Fruit fly (Drosophila melanogaster) whole organism, embryonic: Measurements from ENCODE around the gene NFAT.

Experiments used
- Bteb2 ChIP-seq: fragments of 200-800 bp; sonication (Bioruptor generic); optimal IDR thresholded peaks from 2 replicates; lab custom pipeline; 2016; ENCODE audit warnings: missing biosample characterization, missing genetic modification characterization
- CG10543 ChIP-seq: fragments of 200-800 bp; sonication (Bioruptor generic); optimal IDR thresholded peaks from 3 replicates; lab custom pipeline; 2017; ENCODE audit warnings: missing biosample characterization, mild to moderate bottlenecking, missing genetic modification characterization, moderate library complexity
- CG11398 ChIP-seq: fragments of 200-800 bp; sonication (Bioruptor generic); optimal IDR thresholded peaks from 2 replicates; lab custom pipeline; 2016; ENCODE audit warnings: missing biosample characterization, missing genetic modification characterization
- CG11504 ChIP-seq: fragments of 200-800 bp; sonication (Bioruptor generic); optimal IDR thresholded peaks from 3 replicates; lab custom pipeline; 2019; ENCODE audit warnings: missing biosample characterization, mild to moderate bottlenecking, missing genetic modification characterization, moderate library complexity
- CG12219 ChIP-seq: fragments of 200-800 bp; sonication (Bioruptor generic); optimal IDR thresholded peaks from 3 replicates; lab custom pipeline; 2018; ENCODE audit warnings: missing biosample characterization, mild to moderate bottlenecking, missing genetic modification characterization
- CG13123 ChIP-seq: fragments of 200-800 bp; sonication (Bioruptor generic); optimal IDR thresholded peaks from 2 replicates; lab custom pipeline; 2016; ENCODE audit warnings: missing biosample characterization, missing genetic modification characterization
- CG13287 ChIP-seq: fragments of 200-800 bp; sonication (Bioruptor generic); IDR thresholded peaks from 2 replicates; pipeline ENCODE4 v1.3.6; 2022; ENCODE audit warnings: missing biosample characterization, missing genetic modification characterization; ENCODE audit not compliant: partially characterized antibody
- CG13296 ChIP-seq: fragments of 200-800 bp; sonication (Bioruptor generic); optimal IDR thresholded peaks from 3 replicates; lab custom pipeline; 2018; ENCODE audit warnings: missing biosample characterization, mild to moderate bottlenecking, missing genetic modification characterization
- CG14441 ChIP-seq: fragments of 200-800 bp; sonication (Bioruptor generic); IDR thresholded peaks from 2 replicates; pipeline ENCODE4 v1.3.6; 2022; ENCODE audit warnings: missing biosample characterization, missing genetic modification characterization
- CG16779 ChIP-seq: fragments of 200-800 bp; sonication (Bioruptor generic); IDR thresholded peaks from 2 replicates; pipeline ENCODE4 v1.3.6; 2022; ENCODE audit warnings: missing biosample characterization, missing genetic modification characterization
- CG2199 ChIP-seq: fragments of 200-800 bp; sonication (Bioruptor generic); IDR thresholded peaks from 3 replicates; pipeline ENCODE4 v1.3.6; 2022; ENCODE audit warnings: missing biosample characterization, missing genetic modification characterization
- CG2875 ChIP-seq: fragments of 200-800 bp; sonication (Bioruptor generic); optimal IDR thresholded peaks from 2 replicates; lab custom pipeline; 2017; ENCODE audit warnings: missing biosample characterization, mild to moderate bottlenecking, missing genetic modification characterization, missing genetic modification reagents
- CG34376 ChIP-seq: fragments of 200-800 bp; sonication (Bioruptor generic); optimal IDR thresholded peaks from 2 replicates; lab custom pipeline; 2018; ENCODE audit warnings: missing biosample characterization, mild to moderate bottlenecking, missing genetic modification characterization
- CG6175 ChIP-seq: fragments of 200-800 bp; sonication (Bioruptor generic); IDR thresholded peaks from 3 replicates; pipeline ENCODE4 v1.3.6; 2022; ENCODE audit warnings: missing biosample characterization, missing genetic modification characterization
- CG7987 ChIP-seq: fragments of 200-800 bp; sonication (Bioruptor generic); optimal IDR thresholded peaks from 2 replicates; lab custom pipeline; 2018; ENCODE audit warnings: missing biosample characterization, mild to moderate bottlenecking, missing genetic modification characterization, moderate library complexity
- CG9932 ChIP-seq: fragments of 200-800 bp; sonication (Bioruptor generic); IDR thresholded peaks from 2 replicates; pipeline ENCODE4 v1.3.6; 2022; ENCODE audit warnings: missing biosample characterization, missing genetic modification characterization
- Dbx ChIP-seq: fragments of 200-800 bp; sonication (Bioruptor generic); IDR thresholded peaks from 3 replicates; pipeline ENCODE4 v1.3.6; 2022; ENCODE audit warnings: missing biosample characterization, missing genetic modification characterization
- Dfd ChIP-seq, 2 experiments: fragments of >200 bp; optimal IDR thresholded peaks; 2 replicates each; lab custom pipeline; 2017; ENCODE audit warnings: missing biosample characterization in 2 of 2, missing genetic modification characterization in 2 of 2
- Dip2 ChIP-seq: fragments of 200-800 bp; sonication (Bioruptor generic); IDR thresholded peaks from 2 replicates; pipeline ENCODE4 v1.3.6; 2022; ENCODE audit warnings: missing biosample characterization, missing genetic modification characterization
- Dp ChIP-seq: fragments of 200-800 bp; sonication (Bioruptor generic); optimal IDR thresholded peaks from 2 replicates; lab custom pipeline; 2018; ENCODE audit warnings: missing biosample characterization, mild to moderate bottlenecking, missing genetic modification characterization, moderate library complexity
- Fer1 ChIP-seq: fragments of 200-800 bp; sonication (Bioruptor generic); optimal IDR thresholded peaks from 2 replicates; lab custom pipeline; 2017; ENCODE audit warnings: missing biosample characterization, mild to moderate bottlenecking, missing genetic modification characterization
- GATAe ChIP-seq: fragments of 200-800 bp; sonication (Bioruptor generic); conservative IDR thresholded peaks from 2 replicates; pipeline ENCODE4 v1.3.6; 2022; ENCODE audit warnings: missing biosample characterization, missing genetic modification characterization
- Hey ChIP-seq: fragments of 200-800 bp; sonication (Bioruptor generic); optimal IDR thresholded peaks from 3 replicates; lab custom pipeline; 2018; ENCODE audit warnings: missing biosample characterization, mild to moderate bottlenecking, missing genetic modification characterization
- Hmr ChIP-seq: fragments of 200-800 bp; sonication (Bioruptor generic); optimal IDR thresholded peaks from 3 replicates; lab custom pipeline; 2017; ENCODE audit warnings: mild to moderate bottlenecking, missing biosample characterization, missing genetic modification reagents, missing genetic modification characterization
- Hmx ChIP-seq: fragments of 200-800 bp; sonication (Bioruptor generic); optimal IDR thresholded peaks from 2 replicates; lab custom pipeline; 2016; ENCODE audit warnings: missing biosample characterization, missing genetic modification characterization
- Hr78 ChIP-seq, 2 experiments: fragments of 200-800 bp in 1 of 2; fragments of >200 bp in 1 of 2; sonication (Bioruptor generic) in 1 of 2; optimal IDR thresholded peaks; 2 replicates each; lab custom pipeline; 2017 to 2019; ENCODE audit warnings: missing biosample characterization in 2 of 2, missing genetic modification characterization in 2 of 2, mild to moderate bottlenecking in 1 of 2, moderate library complexity in 1 of 2
- Lhr ChIP-seq: fragments of 200-800 bp; sonication (Bioruptor generic); optimal IDR thresholded peaks from 3 replicates; lab custom pipeline; 2017; ENCODE audit warnings: mild to moderate bottlenecking, missing biosample characterization, missing genetic modification reagents, missing genetic modification characterization
- Lim3 ChIP-seq: fragments of 200-800 bp; sonication (Bioruptor generic); IDR thresholded peaks from 2 replicates; pipeline ENCODE4 v1.3.6; 2022; ENCODE audit warnings: missing biosample characterization, missing genetic modification characterization
- Side ChIP-seq: fragments of 200-800 bp; sonication (Bioruptor generic); optimal IDR thresholded peaks from 2 replicates; lab custom pipeline; 2016; ENCODE audit warnings: missing biosample characterization, missing genetic modification characterization
- Xrp1 ChIP-seq: fragments of 200-800 bp; sonication (Bioruptor generic); IDR thresholded peaks from 2 replicates; pipeline ENCODE4 v1.3.6; 2022; ENCODE audit warnings: missing biosample characterization, missing genetic modification characterization
- cwo ChIP-seq: fragments of 200-800 bp; sonication (Bioruptor generic); optimal IDR thresholded peaks from 3 replicates; lab custom pipeline; 2017; ENCODE audit warnings: missing biosample characterization, missing genetic modification characterization, mild to moderate bottlenecking, moderate library complexity, missing genetic modification reagents
- exex ChIP-seq: fragments of 200-800 bp; sonication (Bioruptor generic); optimal IDR thresholded peaks from 4 replicates; lab custom pipeline; 2018; ENCODE audit warnings: missing biosample characterization, mild to moderate bottlenecking, missing genetic modification characterization, moderate library complexity
- grn ChIP-seq: fragments of 200-800 bp; sonication (Bioruptor generic); optimal IDR thresholded peaks from 3 replicates; lab custom pipeline; 2017; ENCODE audit warnings: missing biosample characterization, missing genetic modification characterization
- jumu ChIP-seq: fragments of 200-800 bp; sonication (Bioruptor generic); optimal IDR thresholded peaks from 3 replicates; lab custom pipeline; 2016; ENCODE audit warnings: missing biosample characterization, missing genetic modification characterization
- lab ChIP-seq: fragments of 200-800 bp; sonication (Bioruptor generic); optimal IDR thresholded peaks from 3 replicates; lab custom pipeline; 2017; ENCODE audit warnings: missing biosample characterization, missing genetic modification characterization, mild to moderate bottlenecking, moderate library complexity, missing genetic modification reagents
- nmo ChIP-seq: fragments of 200-800 bp; sonication (Bioruptor generic); optimal IDR thresholded peaks from 2 replicates; lab custom pipeline; 2018; ENCODE audit warnings: missing biosample characterization, mild to moderate bottlenecking, missing genetic modification characterization, moderate library complexity
- oc ChIP-seq: fragments of 200-800 bp; sonication (Bioruptor generic); optimal IDR thresholded peaks from 2 replicates; lab custom pipeline; 2018; ENCODE audit warnings: missing biosample characterization, mild to moderate bottlenecking, missing genetic modification characterization, moderate library complexity
- otp ChIP-seq: fragments of 200-800 bp; sonication (Bioruptor generic); IDR thresholded peaks from 3 replicates; pipeline ENCODE4, ENCODE4 v1.3.6; 2022; ENCODE audit warnings: missing biosample characterization, missing genetic modification characterization
- pnt ChIP-seq: fragments of 200-800 bp; sonication (Bioruptor generic); optimal IDR thresholded peaks from 3 replicates; lab custom pipeline; 2016; ENCODE audit warnings: missing biosample characterization, missing genetic modification characterization
- ranshi ChIP-seq: fragments of 200-800 bp; sonication (Bioruptor generic); IDR thresholded peaks from 2 replicates; pipeline ENCODE4 v1.3.6; 2022; ENCODE audit warnings: missing biosample characterization, missing genetic modification characterization
- salm ChIP-seq: fragments of 200-800 bp; sonication (Bioruptor generic); optimal IDR thresholded peaks from 2 replicates; lab custom pipeline; 2018; ENCODE audit warnings: missing biosample characterization, mild to moderate bottlenecking, missing genetic modification characterization
- sc ChIP-seq, 3 experiments: fragments of >200 bp in 2 of 3; fragments of 200-800 bp in 1 of 3; sonication (Bioruptor generic) in 1 of 3; optimal IDR thresholded peaks; 2 replicates in 2 of 3; 3 replicates in 1 of 3; lab custom pipeline; 2017; ENCODE audit warnings: mild to moderate bottlenecking in 1 of 3, missing biosample characterization in 1 of 3, missing genetic modification characterization in 1 of 3, missing genetic modification reagents in 1 of 3
- sens ChIP-seq: fragments of 200-800 bp; sonication (Bioruptor generic); peaks from one replicate; lab custom pipeline; 2016; ENCODE audit warnings: missing biosample characterization, missing genetic modification characterization
- slbo ChIP-seq: fragments of 200-800 bp; sonication (Bioruptor generic); IDR thresholded peaks from 2 replicates; pipeline ENCODE4 v1.3.6; 2022; ENCODE audit warnings: missing biosample characterization, missing genetic modification characterization
- sob ChIP-seq: fragments of 200-800 bp; sonication (Bioruptor generic); IDR thresholded peaks from 2 replicates; pipeline ENCODE4 v1.3.6; 2022; ENCODE audit warnings: missing biosample characterization, missing genetic modification characterization
- sug ChIP-seq: fragments of 200-800 bp; optimal IDR thresholded peaks from 2 replicates; lab custom pipeline; 2019; ENCODE audit warnings: missing biosample characterization, mild to moderate bottlenecking, missing genetic modification characterization, moderate library complexity
- wor ChIP-seq: fragments of 200-800 bp; sonication (Bioruptor generic); IDR thresholded peaks from 2 replicates; pipeline ENCODE4 v1.3.6; 2022; ENCODE audit warnings: missing biosample characterization, missing genetic modification characterization
- z ChIP-seq: fragments of 200-800 bp; sonication (Bioruptor generic); IDR thresholded peaks from 3 replicates; pipeline ENCODE4 v1.3.6; 2022; ENCODE audit warnings: missing biosample characterization, missing genetic modification characterization
- zfh1 ChIP-seq: fragments of 200-800 bp; sonication (Bioruptor generic); IDR thresholded peaks from 3 replicates; pipeline ENCODE4 v1.3.6; 2022; ENCODE audit warnings: missing biosample characterization, missing genetic modification characterization

Gene NFAT

dm6 chrX:13680262-13680661, 55.7 kb downstream of the NFAT start, which contains the start of gene CG12177 (continued):
- TF ChIP-seq CG12219 (no peak), slbo (GFP tag; lab: Robert Waterston, UW) (peak; percentile 3; the same call in 1 of the 2 replicates), CG13287 (GFP tag; lab: Robert Waterston, UW) (0 out of 2 replicates have a peak, but pooled peaks have one; percentile 13), Hey (tag; lab: Kevin White, UChicago) (peak; percentile 0), GATAe (GFP tag; lab: Robert Waterston, UW) (peak; percentile 21; the same call in 1 of the 2 replicates), CG2875 (GFP tag; lab: Kevin White, UChicago) (no peak), wor (GFP tag; lab: Robert Waterston, UW) (no peak), exex (tag; lab: Kevin White, UChicago) (peak; percentile 54), z (GFP tag; lab: Robert Waterston, UW) (peak; percentile 44; the same call in 1 of the 3 replicates), zfh1 (GFP tag; lab: Robert Waterston, UW) (0 out of 3 replicates have a peak, but pooled peaks have one; percentile 6), sob (GFP tag; lab: Robert Waterston, UW) (no peak), Dp (GFP tag; lab: Kevin White, UChicago) (no peak), CG10543 (GFP tag; lab: Kevin White, UChicago) (peak; percentile 75), nmo (GFP tag; lab: Kevin White, UChicago) (no peak)
- TF ChIP-seq, all 482 proteins: peak for 30

dm6 chrX:13681906-13682305, 57.4 kb downstream of the NFAT start:
- TF ChIP-seq lab (GFP tag; lab: Kevin White, UChicago) (peak; percentile 21), sens (GFP tag; lab: Kevin White, UChicago) (peak; percentile 61), CG9932 (no peak), Dip2 (GFP tag; lab: Robert Waterston, UW) (no peak), CG2199 (GFP tag; lab: Robert Waterston, UW) (0 out of 3 replicates have a peak, but pooled peaks have one; percentile 31), Side (GFP tag; lab: Kevin White, UChicago) (no peak), Fer1 (GFP tag; lab: Kevin White, UChicago) (no peak), CG14441 (GFP tag; lab: Robert Waterston, UW) (0 out of 2 replicates have a peak, but pooled peaks have one; percentile 9), Hmr (GFP tag; lab: Kevin White, UChicago) (peak; percentile 19), CG6175 (GFP tag; lab: Robert Waterston, UW) (no peak), oc (tag; lab: Kevin White, UChicago) (no peak), cwo (no peak), CG13123 (GFP tag; lab: Kevin White, UChicago) (no peak), Hmx (GFP tag; lab: Kevin White, UChicago) (no peak), CG34376 (GFP tag; lab: Kevin White, UChicago) (peak; percentile 19), pnt (GFP tag; lab: Kevin White, UChicago) (no peak), grn (GFP tag; lab: Kevin White, UChicago) (peak; percentile 43), Dbx (0 out of 3 replicates have a peak, but pooled peaks have one; percentile 22), CG10543 (GFP tag; lab: Kevin White, UChicago) (peak; percentile 18), jumu (GFP tag; lab: Kevin White, UChicago) (no peak), otp (GFP tag; lab: Robert Waterston, UW) (no peak), Lim3 (GFP tag; lab: Robert Waterston, UW) (no peak), salm (no peak), Xrp1 (GFP tag; lab: Robert Waterston, UW) (no peak), Hr78 (GFP tag; optimal IDR thresholded peaks at IDR 0.05; lab: Kevin White, UChicago) (no peak), CG7987 (GFP tag; lab: Kevin White, UChicago) (peak; percentile 1), sc (optimal IDR thresholded peaks at IDR 0.05; lab: Kevin White, UChicago) (no peak), sc (GFP tag; optimal IDR thresholded peaks at IDR 0.05; lab: Kevin White, UChicago) (no peak), Lhr (GFP tag; lab: Kevin White, UChicago) (no peak), Dfd (GFP tag; optimal IDR thresholded peaks at IDR 0.05; lab: Kevin White, UChicago) (no peak), Bteb2 (no peak), CG11504 (tag; lab: Kevin White, UChicago) (no peak), slbo (GFP tag; lab: Robert Waterston, UW) (peak; percentile 38), CG13296 (GFP tag; lab: Kevin White, UChicago) (peak; percentile 25), sug (peak; percentile 49), CG16779 (GFP tag; lab: Robert Waterston, UW) (no peak), CG11398 (GFP tag; lab: Kevin White, UChicago) (no peak), ranshi (GFP tag; lab: Robert Waterston, UW) (no peak)
